Worm (Caenorhabditis elegans) whole organism, young adult: Measurements from ENCODE around the gene hlh-6.

ENCODE experiments used
- B0336.3 ChIP-seq: fragments of 200-800 bp; sonication (Bioruptor generic); IDR thresholded peaks from 2 replicates; pipeline ENCODE4 v1.3.6; 2022; ENCODE audit warnings: missing genetic modification characterization, missing compliant biosample characterization
- D2030.7 ChIP-seq: fragments of 200-800 bp; sonication (Bioruptor generic); IDR thresholded peaks from 2 replicates; pipeline ENCODE4 v1.3.6; 2022; ENCODE audit warnings: missing genetic modification reagents, missing genetic modification characterization, missing compliant biosample characterization
- F39B2.1 ChIP-seq: fragments of 200-800 bp; sonication (Bioruptor generic); IDR thresholded peaks from 2 replicates; pipeline ENCODE4 v1.3.6; 2022; ENCODE audit warnings: missing genetic modification reagents, missing genetic modification characterization, missing compliant biosample characterization
- K11D2.4 ChIP-seq: fragments of 200-800 bp; sonication (Bioruptor generic); IDR thresholded peaks from 2 replicates; pipeline ENCODE4 v1.3.6; 2022; ENCODE audit warnings: missing genetic modification reagents, missing genetic modification characterization, missing compliant biosample characterization
- K12H6.12 ChIP-seq: fragments of 200-800 bp; sonication (Bioruptor generic); optimal IDR thresholded peaks from 2 replicates; lab custom pipeline; 2018; ENCODE audit warnings: mild to moderate bottlenecking, missing genetic modification characterization, missing compliant biosample characterization
- T26A5.8 ChIP-seq: sonication (generic microtip); optimal IDR thresholded peaks from 2 replicates; lab custom pipeline; 2016; ENCODE audit warnings: missing genetic modification characterization, missing compliant biosample characterization
- Y53F4B.3 ChIP-seq: fragments of 200-800 bp; sonication (Bioruptor generic); IDR thresholded peaks from 2 replicates; pipeline ENCODE4 v1.3.6; 2022; ENCODE audit warnings: missing genetic modification reagents, missing genetic modification characterization, missing compliant biosample characterization
- Y53G8AR.9 ChIP-seq: fragments of 200-800 bp; sonication (Bioruptor generic); conservative IDR thresholded peaks from 2 replicates; pipeline ENCODE4 v1.3.6; 2022; ENCODE audit warnings: missing genetic modification reagents, missing genetic modification characterization, missing compliant biosample characterization
- ama-1 ChIP-seq, 3 experiments: fragments of 150-350 bp in 1 of 3; sonication (generic microtip) in 2 of 3; optimal IDR thresholded peaks; 2 replicates each; lab custom pipeline; 2014 to 2018; ENCODE audit warnings: missing biosample characterization in 2 of 3, missing genetic modification characterization in 2 of 3, missing genetic modification reagents in 2 of 3
- aptf-3 ChIP-seq: fragments of 200-800 bp; sonication (Bioruptor generic); IDR thresholded peaks from 2 replicates; pipeline ENCODE4 v1.3.6; 2022; ENCODE audit warnings: missing genetic modification characterization, missing compliant biosample characterization
- atf-7 ChIP-seq: sonication (generic microtip); optimal IDR thresholded peaks from 2 replicates; lab custom pipeline; 2017; ENCODE audit warnings: mild to moderate bottlenecking, missing genetic modification characterization, missing compliant biosample characterization
- ceh-58 ChIP-seq: fragments of 200-800 bp; sonication (Bioruptor generic); IDR thresholded peaks from 2 replicates; pipeline ENCODE4 v1.3.6; 2022; ENCODE audit warnings: missing genetic modification characterization, missing compliant biosample characterization
- ceh-91 ChIP-seq: fragments of 200-800 bp; sonication (Bioruptor generic); IDR thresholded peaks from 2 replicates; pipeline ENCODE4 v1.3.6; 2022; ENCODE audit warnings: missing genetic modification reagents, missing genetic modification characterization, missing compliant biosample characterization
- chd-7 ChIP-seq: sonication (generic microtip); optimal IDR thresholded peaks from 2 replicates; lab custom pipeline; 2016; ENCODE audit warnings: mild to moderate bottlenecking, missing genetic modification characterization, moderate library complexity, missing compliant biosample characterization
- dpff-1 ChIP-seq: sonication (generic microtip); optimal IDR thresholded peaks from 2 replicates; lab custom pipeline; 2017; ENCODE audit warnings: mild to moderate bottlenecking, missing genetic modification characterization, missing compliant biosample characterization
- dpl-1 ChIP-seq: fragments of 150-350 bp; optimal IDR thresholded peaks from 2 replicates; lab custom pipeline; 2014; ENCODE audit warnings: missing biosample characterization, missing genetic modification reagents, missing genetic modification characterization
- egrh-3 ChIP-seq: fragments of 200-800 bp; sonication (Bioruptor generic); IDR thresholded peaks from 2 replicates; pipeline ENCODE4 v1.3.6; 2022; ENCODE audit warnings: missing genetic modification reagents, missing genetic modification characterization, missing compliant biosample characterization
- ekl-4 ChIP-seq: fragments of 200-800 bp; sonication (Bioruptor generic); IDR thresholded peaks from 2 replicates; pipeline ENCODE4 v1.3.6; 2022; ENCODE audit warnings: missing genetic modification reagents, missing genetic modification characterization, missing compliant biosample characterization
- him-1 ChIP-seq: sonication (generic microtip); optimal IDR thresholded peaks from 2 replicates; lab custom pipeline; 2016; ENCODE audit warnings: missing genotype, missing genetic modification reagents, missing genetic modification characterization, missing compliant biosample characterization
- hlh-12 ChIP-seq: sonication (generic microtip); optimal IDR thresholded peaks from 2 replicates; lab custom pipeline; 2016; ENCODE audit warnings: missing genetic modification characterization, missing compliant biosample characterization
- hmg-1.2 ChIP-seq: fragments of 200-800 bp; sonication (Bioruptor generic); IDR thresholded peaks from 2 replicates; pipeline ENCODE4 v1.3.6; 2022; ENCODE audit warnings: missing genetic modification reagents, missing genetic modification characterization, missing compliant biosample characterization
- lin-40 ChIP-seq: sonication (generic microtip); optimal IDR thresholded peaks from 2 replicates; lab custom pipeline; 2016; ENCODE audit warnings: missing genetic modification characterization, mild to moderate bottlenecking, missing compliant biosample characterization, missing genotype, missing genetic modification reagents
- lin-54 ChIP-seq: fragments of 200-800 bp; sonication (Bioruptor generic); optimal IDR thresholded peaks from 2 replicates; lab custom pipeline; 2018; ENCODE audit warnings: mild to moderate bottlenecking, missing genetic modification characterization, missing compliant biosample characterization
- madf-3 ChIP-seq: fragments of 200-800 bp; sonication (Bioruptor generic); IDR thresholded peaks from 2 replicates; pipeline ENCODE4 v1.3.6; 2022; ENCODE audit warnings: missing genetic modification reagents, missing genetic modification characterization, missing compliant biosample characterization
- madf-6 ChIP-seq: fragments of 200-800 bp; sonication (Bioruptor generic); IDR thresholded peaks from 2 replicates; pipeline ENCODE4 v1.3.6; 2022; ENCODE audit warnings: missing genetic modification reagents, missing genetic modification characterization, missing compliant biosample characterization
- mcd-1 ChIP-seq: fragments of 200-800 bp; sonication (Bioruptor generic); IDR thresholded peaks from 2 replicates; pipeline ENCODE4 v1.3.6; 2022; ENCODE audit warnings: missing genetic modification reagents, missing genetic modification characterization, missing compliant biosample characterization
- nhr-179 ChIP-seq: sonication (generic microtip); optimal IDR thresholded peaks from 2 replicates; lab custom pipeline; 2016; ENCODE audit warnings: mild to moderate bottlenecking, missing genetic modification characterization, missing compliant biosample characterization
- nhr-80 ChIP-seq: sonication (generic microtip); optimal IDR thresholded peaks from 2 replicates; lab custom pipeline; 2016; ENCODE audit warnings: missing genetic modification characterization, missing compliant biosample characterization
- pbrm-1 ChIP-seq: fragments of 200-800 bp; sonication (Bioruptor generic); IDR thresholded peaks from 2 replicates; pipeline ENCODE4 v1.3.6; 2022; ENCODE audit warnings: missing genetic modification reagents, missing genetic modification characterization, missing compliant biosample characterization
- snpc-4 ChIP-seq, 5 experiments: fragments of 150-350 bp in 1 of 5; sonication (generic microtip) in 4 of 5; optimal IDR thresholded peaks; 2 replicates each; lab custom pipeline; 2014 to 2018; ENCODE audit warnings: missing genetic modification characterization in 5 of 5, missing biosample characterization in 3 of 5, antibody characterized with exemption in 2 of 5, mild to moderate bottlenecking in 2 of 5, missing compliant biosample characterization in 2 of 5, missing genotype in 2 of 5, moderate library complexity in 2 of 5, missing genetic modification reagents in 1 of 5
- tbp1 ChIP-seq: fragments of 200-800 bp; sonication (Bioruptor generic); optimal IDR thresholded peaks from 2 replicates; lab custom pipeline; 2018; ENCODE audit warnings: mild to moderate bottlenecking, missing genetic modification characterization, missing compliant biosample characterization
- unc-62 ChIP-seq: fragments of 150-350 bp; optimal IDR thresholded peaks from 2 replicates; lab custom pipeline; 2014; ENCODE audit warnings: missing biosample characterization, missing genetic modification reagents, missing genetic modification characterization
- ztf-18 ChIP-seq: sonication (generic microtip); optimal IDR thresholded peaks from 2 replicates; lab custom pipeline; 2016; ENCODE audit warnings: missing genotype, mild to moderate bottlenecking, missing genetic modification characterization, missing compliant biosample characterization

The hlh-6 gene

ce11 chrII:9646122-9646555 lies 31.5 kb upstream of the hlh-6 start (continued):
- TF ChIP-seq unc-62 (peak; percentile 7), T26A5.8 (tag; lab: Kevin White, UChicago) (no peak), egrh-3 (peak; percentile 46; the same call in 1 of the 2 replicates), chd-7 (tag; lab: Kevin White, UChicago) (peak; percentile 45), B0336.3 (GFP tag; lab: Robert Waterston, UW) (peak; percentile 16; the same call in 1 of the 2 replicates), lin-54 (GFP tag; lab: Kevin White, UChicago) (peak; percentile 37), snpc-4 (GFP tag; optimal IDR thresholded peaks at IDR 0.05; lab: Kevin White, UChicago) (no peak), snpc-4 (tag; optimal IDR thresholded peaks at IDR 0.05; lab: Kevin White, UChicago) (peak in 2 of 4 experiments; percentile 4 to 35), K12H6.12 (tag; lab: Kevin White, UChicago) (peak; percentile 61), mcd-1 (GFP tag; lab: Robert Waterston, UW) (peak; percentile 60), hmg-1.2 (GFP tag; lab: Robert Waterston, UW) (peak; percentile 78), dpff-1 (no peak), madf-3 (GFP tag; lab: Robert Waterston, UW) (no peak), nhr-80 (tag; lab: Kevin White, UChicago) (peak; percentile 41), pbrm-1 (GFP tag; lab: Robert Waterston, UW) (peak; percentile 21; the same call in 1 of the 2 replicates), tbp1 (GFP tag; lab: Kevin White, UChicago) (no peak), madf-6 (GFP tag; lab: Robert Waterston, UW) (no peak)

- TF ChIP-seq ceh-91 (GFP tag; lab: Robert Waterston, UW) (no peak), lin-54 (GFP tag; lab: Kevin White, UChicago) (no peak), atf-7 (tag; lab: Kevin White, UChicago) (no peak), nhr-179 (tag; lab: Kevin White, UChicago) (no peak), Y53F4B.3 (GFP tag; lab: Robert Waterston, UW) (no peak), hmg-1.2 (GFP tag; lab: Robert Waterston, UW) (no peak), ekl-4 (GFP tag; lab: Robert Waterston, UW) (no peak), nhr-80 (tag; lab: Kevin White, UChicago) (peak; percentile 50), madf-6 (GFP tag; lab: Robert Waterston, UW) (0 out of 2 replicates have a peak, but pooled peaks have one; percentile 31)
These were observed 30.5 kb upstream of the hlh-6 start for ce11 chrII:9644940-9645634.

DNA sequence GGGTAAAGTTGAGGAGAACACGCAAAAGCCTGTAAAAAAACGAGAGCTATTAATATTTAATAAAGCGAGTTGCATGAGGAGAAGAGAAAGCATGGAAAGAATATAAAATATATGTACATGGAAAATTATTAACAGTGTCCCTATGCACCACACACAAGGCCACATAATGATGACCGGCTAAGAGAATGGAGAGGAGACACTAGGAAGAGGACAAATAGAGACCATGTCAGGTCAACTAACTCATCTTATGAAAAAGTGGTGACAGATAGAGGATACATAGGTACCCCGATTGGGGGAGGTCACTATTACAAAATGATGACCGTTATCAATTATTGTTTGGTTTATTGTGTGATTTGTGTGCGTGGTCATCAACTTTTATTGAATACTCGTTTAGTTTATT lies 29.8 kb upstream of the hlh-6 start, which contains the start of gene fzr-1:
TSS of gene fzr-1 (minus strand) at position 29 of the 400 bp plus-strand sequence.
- no peak for TF ChIP-seq D2030.7 (GFP tag; lab: Robert Waterston, UW)
- TF ChIP-seq dpl-1 (GFP tag; lab: Kevin White, UChicago) = no peak

ce11 chrII:9636300-9636699 lies 21.7 kb upstream of the hlh-6 start, which contains the start of gene ZK1307.7:
TSS of gene ZK1307.7 (plus strand) at chrII:9636600.
- TF ChIP-seq ama-1 (optimal IDR thresholded peaks at IDR 0.05; lab: Kevin White, UChicago) (no peak), ama-1 (GFP tag; optimal IDR thresholded peaks at IDR 0.05; lab: Kevin White, UChicago) (no peak), him-1 (tag; lab: Kevin White, UChicago) (no peak), lin-40 (tag; lab: Kevin White, UChicago) (no peak), hlh-12 (tag; lab: Kevin White, UChicago) (no peak), D2030.7 (GFP tag; lab: Robert Waterston, UW) (no peak), Y53G8AR.9 (GFP tag; lab: Robert Waterston, UW) (no peak), ztf-18 (tag; lab: Kevin White, UChicago) (no peak), aptf-3 (GFP tag; lab: Robert Waterston, UW) (no peak), F39B2.1 (GFP tag; lab: Robert Waterston, UW) (no peak), ceh-58 (GFP tag; lab: Robert Waterston, UW) (no peak), K11D2.4 (GFP tag; lab: Robert Waterston, UW) (no peak)
